Fruit fly (Drosophila melanogaster) S2 (cell line): Measurements from ENCODE around the gene Wdr92.
"Not testable (repeated sequence)": the region's sequence is repeated elsewhere in the genome, so short reads cannot be mapped to it uniquely, and the experiment has no call there.

Experiments
- CG8478 ChIP-seq: fragments of >200 bp; optimal IDR thresholded peaks from 2 replicates; lab custom pipeline; 2018
- CTCF ChIP-seq, 2 experiments: fragments of >200 bp; optimal IDR thresholded peaks; 2 replicates each; lab custom pipeline; 2018

Gene Wdr92

DNA sequence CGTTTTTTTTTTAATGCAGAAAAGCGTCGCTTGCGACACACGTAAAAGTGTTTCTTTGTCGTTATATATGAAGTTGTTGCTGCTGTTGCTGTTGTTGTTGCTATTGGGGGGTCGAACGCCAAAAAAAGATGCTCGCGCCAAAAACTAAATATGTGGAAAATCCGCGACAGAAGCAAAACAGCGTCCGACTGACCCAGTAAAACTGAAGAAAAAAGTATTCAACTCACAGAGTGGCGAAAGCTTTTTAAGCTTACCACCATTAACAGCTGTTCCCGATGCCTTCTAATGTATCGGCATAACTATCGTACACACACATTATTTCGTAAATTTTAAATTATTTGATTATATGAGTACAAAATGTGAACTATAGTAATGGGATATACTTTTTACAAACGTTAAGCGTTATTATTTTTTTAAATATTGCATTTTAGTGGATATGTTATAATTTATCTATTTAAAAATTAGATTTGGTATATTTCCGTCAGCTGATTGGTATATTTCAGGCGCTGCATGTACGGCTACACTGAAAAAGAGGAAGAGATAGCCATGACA is at the start of gene Wdr92, which contains the start of gene Prestin:
Wdr92 (plus strand) TSS at position 535 of the 552 bp plus-strand sequence.
Prestin (minus strand) TSS at position 204 of the 552 bp plus-strand sequence.
- TF ChIP-seq CG8478 (lab: Kevin White, UChicago) = no peak
- no peak for TF ChIP-seq CTCF (optimal IDR thresholded peaks at IDR 0.05; lab: Kevin White, UChicago)

DNA sequence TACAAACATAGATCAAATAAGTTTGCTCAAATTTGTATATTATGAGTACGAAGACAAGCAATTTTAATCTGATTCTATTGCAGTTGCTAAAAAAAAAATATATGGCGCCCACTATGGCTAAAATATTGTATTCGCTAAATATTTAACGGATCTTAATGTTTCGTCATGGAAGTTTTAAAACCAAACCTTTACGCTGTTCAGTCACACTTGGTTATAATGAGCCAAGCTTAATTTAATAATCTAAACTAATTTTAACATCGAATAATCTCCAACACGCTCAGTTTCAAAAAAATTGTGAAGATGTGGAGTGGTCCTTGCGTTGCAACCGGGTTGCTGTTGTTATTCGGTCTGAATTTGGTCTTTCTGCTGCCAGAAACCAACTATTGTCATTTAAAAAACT is 49.8 kb upstream of the Wdr92 start, which contains the start of gene CG34002:
CG34002 (plus strand) TSS at position 301 of the 400 bp plus-strand sequence.
- TF ChIP-seq CTCF (optimal IDR thresholded peaks at IDR 0.05; lab: Kevin White, UChicago); CG8478 (lab: Kevin White, UChicago): not testable (repeated sequence)

DNA sequence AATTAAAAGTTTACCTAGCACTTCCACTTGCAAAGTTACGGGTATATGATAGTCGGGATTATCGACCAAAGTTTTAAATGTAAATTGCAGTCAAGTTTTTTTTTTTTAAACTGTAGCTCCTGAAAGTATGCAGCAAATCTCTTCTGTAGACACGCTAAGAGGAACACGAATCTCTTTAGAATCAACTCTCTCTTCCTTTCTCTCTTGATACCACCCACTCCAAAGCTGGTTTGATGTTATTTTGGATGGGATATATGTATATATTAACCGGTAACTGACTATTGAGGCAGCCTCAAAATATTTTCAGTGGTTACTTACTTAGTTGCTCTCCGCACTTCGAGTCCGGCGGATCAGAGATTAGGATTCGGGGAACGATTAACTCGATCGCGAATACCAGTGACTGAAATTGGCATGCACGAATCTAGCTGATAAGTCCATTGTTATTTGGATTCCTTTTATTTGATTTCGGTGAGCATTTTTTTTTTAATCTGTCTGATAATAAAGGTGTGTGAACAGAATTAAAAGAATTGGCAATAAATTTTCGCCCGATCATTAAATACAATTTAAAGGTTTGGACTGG is 29.1 kb upstream of the Wdr92 start, which contains the start of gene CG7408:
CG7408 (plus strand) TSS at position 316 of the 580 bp plus-strand sequence.
- no peak for TF ChIP-seq CG8478 (lab: Kevin White, UChicago)
- TF ChIP-seq CTCF (optimal IDR thresholded peaks at IDR 0.05; lab: Kevin White, UChicago) = no peak

DNA sequence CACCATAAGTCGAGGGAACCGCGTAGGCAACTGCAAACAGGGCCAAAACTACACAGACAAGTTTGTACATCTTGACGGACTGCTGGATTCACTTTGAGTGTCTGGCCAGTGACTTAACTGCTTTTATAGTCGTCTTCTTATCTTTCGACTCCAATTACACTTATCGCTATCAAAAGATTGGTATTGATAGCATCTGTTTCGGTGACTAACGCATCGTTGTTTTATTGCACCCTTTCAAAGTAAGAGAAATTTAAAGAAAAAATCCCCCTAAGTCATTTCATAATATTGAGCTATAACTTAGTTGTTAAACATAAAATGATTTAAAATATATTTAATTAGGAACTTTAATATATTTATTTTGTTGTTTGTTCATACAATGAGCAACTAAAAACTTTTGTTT is 23.7 kb upstream of the Wdr92 start, which contains the start of gene CG5506:
CG5506 (minus strand) TSS at position 101 of the 400 bp plus-strand sequence.
- TF ChIP-seq CTCF (optimal IDR thresholded peaks at IDR 0.05; lab: Kevin White, UChicago) = no peak
- TF ChIP-seq CG8478 (lab: Kevin White, UChicago) = no peak

DNA sequence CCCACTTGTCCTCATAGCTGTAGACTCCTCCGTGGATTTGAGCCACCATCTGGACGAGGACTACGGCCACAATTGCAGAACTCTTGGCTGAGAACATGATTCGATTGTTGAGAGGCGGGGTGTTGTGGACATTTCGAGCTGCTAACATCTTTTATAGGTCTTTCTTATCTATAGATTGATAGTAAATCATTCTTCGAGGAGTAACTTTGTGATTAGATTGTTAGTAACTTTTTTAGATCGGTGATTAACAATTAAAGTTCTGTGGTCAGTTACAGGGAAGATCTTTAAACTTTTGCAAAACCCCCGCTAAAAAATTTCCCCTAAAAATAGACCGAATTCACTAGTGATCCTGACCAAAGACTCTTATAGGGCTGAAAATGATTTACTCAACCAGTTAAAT is 21.4 kb upstream of the Wdr92 start, which contains the start of gene CG16775:
CG16775 (minus strand) TSS at position 101 of the 400 bp plus-strand sequence.
- no peak for TF ChIP-seq CTCF (optimal IDR thresholded peaks at IDR 0.05; lab: Kevin White, UChicago)
- TF ChIP-seq CG8478 (lab: Kevin White, UChicago) = no peak

DNA sequence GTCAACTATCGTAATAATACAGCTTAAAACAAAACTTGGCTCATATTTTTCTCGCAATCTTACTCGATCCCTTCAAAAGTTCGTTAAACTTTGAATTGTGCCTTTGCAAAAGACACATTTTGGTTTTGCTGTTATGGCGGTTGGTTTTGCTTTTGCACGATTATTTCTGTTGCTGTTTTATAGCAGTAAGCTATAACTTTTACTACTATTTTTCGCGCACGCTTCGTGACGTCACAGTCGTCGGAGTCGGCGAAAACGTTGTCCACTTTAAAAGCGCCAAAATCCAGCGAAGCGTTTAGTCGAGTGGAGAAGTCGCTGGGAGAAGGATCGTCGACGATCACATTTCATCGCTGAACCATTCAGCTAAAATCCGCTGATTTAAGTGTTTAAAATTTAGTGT is 20.6 kb upstream of the Wdr92 start, which contains the start of gene CG7402:
CG7402 (plus strand) TSS at position 313 of the 400 bp plus-strand sequence.
- TF ChIP-seq CG8478 (lab: Kevin White, UChicago) (no peak), CTCF (optimal IDR thresholded peaks at IDR 0.05; lab: Kevin White, UChicago) (no peak)

DNA sequence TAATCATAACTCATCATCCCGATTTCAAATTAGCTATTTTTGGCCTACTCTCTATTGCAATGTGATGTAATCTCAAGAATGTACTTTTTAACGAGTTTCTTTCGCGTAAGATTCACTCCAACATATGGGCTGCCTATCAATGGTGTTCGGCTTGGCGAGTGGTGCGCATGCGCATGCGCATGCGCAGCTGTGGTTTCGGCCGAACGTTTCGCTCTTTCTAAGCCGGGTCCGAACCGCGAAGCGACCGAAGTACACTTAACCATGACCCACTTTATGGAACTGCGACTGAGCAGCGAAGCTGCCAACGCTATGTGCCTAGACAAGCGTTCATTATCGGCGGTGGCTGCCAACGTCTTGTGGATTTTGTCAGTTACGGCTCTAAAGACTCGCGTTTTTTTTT is 14.3 kb upstream of the Wdr92 start:
- TF ChIP-seq CTCF (optimal IDR thresholded peaks at IDR 0.05; lab: Kevin White, UChicago) (no peak), CG8478 (lab: Kevin White, UChicago) (no peak)

DNA sequence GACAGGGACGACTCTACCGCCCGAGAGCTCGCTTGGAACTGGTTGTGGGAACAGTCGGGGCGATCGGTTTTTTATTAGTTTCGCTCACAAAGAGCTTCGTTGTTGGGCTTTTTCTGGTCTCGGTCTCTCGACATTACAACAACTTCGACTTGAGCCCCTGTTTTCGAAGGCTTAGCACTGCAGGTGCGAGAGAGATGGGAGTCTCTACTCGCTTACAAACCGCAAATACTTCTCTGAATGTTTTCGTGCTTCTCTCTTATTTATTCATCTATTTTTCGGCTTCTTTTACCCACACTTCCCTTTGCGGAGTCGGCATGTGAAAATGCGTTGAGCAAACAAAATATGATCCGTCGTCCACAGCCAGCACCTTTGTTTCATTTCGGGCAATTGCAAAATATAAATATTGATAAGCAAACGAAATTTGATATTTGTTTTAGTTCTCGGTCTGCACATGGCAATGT is 12.1 kb upstream of the Wdr92 start, which contains the start of gene Tsp74F:
Tsp74F (minus strand) TSS at position 48 of the 461 bp plus-strand sequence.
- TF ChIP-seq CG8478 (lab: Kevin White, UChicago) (no peak), CTCF (optimal IDR thresholded peaks at IDR 0.05; lab: Kevin White, UChicago) (no peak)

DNA sequence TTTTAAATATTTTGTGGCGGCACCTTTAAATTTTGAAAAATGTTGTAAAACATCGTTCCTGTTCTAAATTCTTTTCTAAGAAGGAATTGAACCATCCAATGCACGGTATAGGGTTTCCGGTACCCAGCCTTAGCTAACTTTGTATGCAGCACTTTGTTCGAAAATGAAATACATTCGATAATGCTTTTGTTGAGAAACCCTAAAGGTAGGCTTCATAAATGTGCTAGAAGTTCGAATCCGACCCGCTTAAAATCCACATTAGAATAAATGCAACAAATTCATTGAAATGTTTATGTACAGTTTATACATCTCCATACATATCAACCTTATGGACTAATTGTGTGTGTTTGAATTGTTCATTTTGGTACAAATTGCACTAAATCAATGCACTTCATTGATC is 9.3 kb upstream of the Wdr92 start:
- TF ChIP-seq CG8478 (lab: Kevin White, UChicago) (no peak), CTCF (optimal IDR thresholded peaks at IDR 0.05; lab: Kevin White, UChicago) (no peak)

DNA sequence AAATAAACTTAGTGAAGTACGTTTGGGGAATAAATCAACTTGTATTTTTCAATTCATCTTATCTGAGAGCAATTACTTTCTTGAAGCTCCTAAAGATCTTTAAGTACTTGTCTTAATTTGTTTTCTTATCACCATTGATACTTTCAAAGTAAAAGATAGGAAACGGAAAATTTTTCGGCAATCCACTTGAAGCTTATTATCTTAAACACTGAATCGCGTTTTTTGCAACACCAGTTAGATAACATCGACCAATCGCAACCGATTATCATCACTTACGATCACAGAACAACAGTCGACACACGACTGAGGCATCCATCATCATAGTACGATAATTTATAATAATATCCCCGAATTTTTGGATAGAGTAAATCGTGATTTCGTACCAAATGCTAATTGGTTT is 5.8 kb upstream of the Wdr92 start:
- no peak for TF ChIP-seq CG8478 (lab: Kevin White, UChicago)
- no peak for TF ChIP-seq CTCF (optimal IDR thresholded peaks at IDR 0.05; lab: Kevin White, UChicago)

DNA sequence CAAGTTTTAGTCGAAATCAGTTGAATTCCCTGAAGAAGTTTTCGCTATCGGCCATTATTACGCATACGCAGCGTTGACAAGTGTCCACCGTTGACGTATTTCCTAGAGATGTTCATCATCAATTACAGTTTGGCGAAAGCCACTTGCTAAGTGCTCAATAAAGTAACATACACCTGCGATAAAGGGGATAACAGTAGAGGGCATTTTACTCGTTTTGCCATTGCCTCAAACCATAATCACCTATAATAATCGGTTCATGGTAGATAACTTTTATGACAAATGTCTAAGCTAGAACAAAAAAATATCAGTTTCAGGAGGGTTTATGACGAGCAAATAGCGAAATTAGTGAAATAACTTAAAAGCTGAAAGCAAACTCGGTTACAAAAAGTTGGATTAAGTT is 5.3 kb upstream of the Wdr92 start:
- TF ChIP-seq CTCF (optimal IDR thresholded peaks at IDR 0.05; lab: Kevin White, UChicago) (no peak), CG8478 (lab: Kevin White, UChicago) (no peak)

DNA sequence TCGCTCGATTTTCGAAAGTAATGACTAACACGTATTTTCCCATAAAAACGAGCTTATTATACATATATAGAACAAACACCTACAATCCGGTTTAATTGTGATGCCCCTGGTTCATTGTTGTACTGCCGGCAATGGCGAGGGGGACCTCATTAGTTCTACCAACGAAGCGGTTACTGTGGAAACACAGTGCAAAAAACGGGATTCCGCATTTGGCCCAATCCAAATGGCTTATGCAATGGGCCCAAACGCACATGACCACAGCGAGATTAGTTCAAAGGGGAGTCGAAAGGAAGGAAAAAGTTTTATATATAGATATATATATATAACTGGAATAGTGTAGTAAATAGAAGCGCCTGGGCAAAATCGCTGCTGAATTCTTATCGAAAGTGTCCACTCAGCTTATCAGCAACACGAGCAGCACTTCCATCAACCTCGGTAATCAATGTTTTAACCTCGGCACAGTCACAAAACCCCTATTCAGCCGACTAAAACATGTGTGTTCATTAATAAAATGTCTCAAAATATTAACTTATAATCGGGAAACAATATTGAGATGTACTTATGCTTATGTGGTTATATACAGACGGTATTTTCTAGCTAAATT is 4.0 kb upstream of the Wdr92 start:
- TF ChIP-seq CG8478 (lab: Kevin White, UChicago) = no peak
- no peak for TF ChIP-seq CTCF (optimal IDR thresholded peaks at IDR 0.05; lab: Kevin White, UChicago)

DNA sequence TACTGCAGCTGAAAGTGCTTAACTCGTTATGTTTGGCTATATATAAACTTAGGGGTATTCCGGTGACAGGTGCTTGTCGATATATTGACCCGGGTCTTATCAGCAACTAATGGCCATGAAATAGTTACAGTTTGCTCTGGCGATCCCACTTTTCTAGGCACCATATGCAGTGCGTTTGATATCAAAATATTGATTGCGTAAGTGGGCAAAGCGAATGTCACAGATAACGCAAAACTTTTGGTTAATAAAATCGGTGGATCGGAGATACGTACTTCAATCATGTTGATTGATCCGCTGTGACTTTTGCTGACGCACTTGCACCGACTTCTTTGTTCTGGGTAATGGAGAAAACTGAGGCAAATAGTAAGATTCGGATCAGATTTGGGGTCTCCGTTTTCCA is 3.4 kb upstream of the Wdr92 start:
- TF ChIP-seq CTCF (optimal IDR thresholded peaks at IDR 0.05; lab: Kevin White, UChicago) (no peak), CG8478 (lab: Kevin White, UChicago) (no peak)

DNA sequence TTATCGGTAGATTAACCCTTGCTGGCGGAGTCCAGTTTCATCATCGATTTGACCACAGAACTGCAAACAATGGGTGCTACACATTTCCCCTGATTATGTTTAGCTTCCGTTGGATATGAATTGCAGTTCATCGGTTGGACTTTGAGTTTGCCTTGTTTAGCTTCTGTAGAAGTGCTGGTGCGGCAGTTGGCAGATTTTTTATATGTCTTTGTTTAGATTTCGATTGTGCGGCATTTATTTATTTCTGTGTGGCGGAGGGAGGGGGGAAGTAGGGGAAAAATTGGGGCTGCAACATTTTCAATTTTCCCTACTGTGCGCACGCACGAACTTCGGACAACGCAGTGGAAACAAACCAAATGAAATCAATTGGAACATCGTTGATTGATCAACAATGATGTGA is 2.2 kb upstream of the Wdr92 start:
- TF ChIP-seq CG8478 (lab: Kevin White, UChicago) (no peak), CTCF (optimal IDR thresholded peaks at IDR 0.05; lab: Kevin White, UChicago) (no peak)

DNA sequence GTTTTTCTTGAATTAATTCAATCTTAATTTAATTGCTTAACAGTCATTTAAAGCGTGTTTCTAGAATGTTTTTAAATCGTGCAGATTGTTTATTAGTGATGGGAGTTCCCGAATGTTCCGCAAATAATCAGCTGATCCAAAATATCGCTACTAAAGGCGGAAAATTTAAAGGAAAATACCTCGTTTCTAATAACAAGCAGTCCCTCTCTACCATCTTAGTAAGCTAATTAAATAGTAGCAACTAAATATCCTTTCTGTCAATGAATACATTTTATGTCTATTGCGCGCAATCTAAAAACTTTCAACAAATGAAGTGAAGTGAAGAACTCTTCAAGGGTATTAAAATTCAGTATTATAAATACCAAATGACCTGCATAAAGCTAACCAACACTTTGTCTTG is 4.5 kb downstream of the Wdr92 start, which contains the start of gene CG5290:
CG5290 (minus strand) TSS at position 118 of the 400 bp plus-strand sequence.
- no peak for TF ChIP-seq CG8478 (lab: Kevin White, UChicago)
- TF ChIP-seq CTCF (optimal IDR thresholded peaks at IDR 0.05; lab: Kevin White, UChicago) = no peak
